Worm (Caenorhabditis elegans) whole organism, L1 larva: Measurements from ENCODE around the gene tir-1.

Source experiments
- C16A3.4 ChIP-seq: fragments of 150-350 bp; optimal IDR thresholded peaks from 2 replicates; lab custom pipeline; 2014; ENCODE audit warnings: missing biosample characterization, missing genetic modification characterization
- Y116A8C.19 ChIP-seq: sonication (generic microtip); optimal IDR thresholded peaks from 2 replicates; lab custom pipeline; 2016; ENCODE audit warnings: missing compliant biosample characterization, missing genetic modification characterization, borderline replicate concordance
- alr-1 ChIP-seq: fragments of 200-800 bp; sonication (Bioruptor generic); optimal IDR thresholded peaks from 2 replicates; lab custom pipeline; 2018; ENCODE audit warnings: borderline replicate concordance, mild to moderate bottlenecking, missing genetic modification characterization, missing compliant biosample characterization
- aly-2 ChIP-seq: fragments of 150-350 bp; optimal IDR thresholded peaks from 2 replicates; lab custom pipeline; 2014; ENCODE audit warnings: missing biosample characterization, missing genetic modification characterization
- ama-1 ChIP-seq: fragments of 150-350 bp; optimal IDR thresholded peaks from 2 replicates; lab custom pipeline; 2014
- ceh-63 ChIP-seq: fragments of 200-800 bp; sonication (Bioruptor generic); optimal IDR thresholded peaks from 2 replicates; lab custom pipeline; 2018; ENCODE audit warnings: mild to moderate bottlenecking, missing genetic modification characterization, missing compliant biosample characterization
- ceh-8 ChIP-seq: fragments of 200-800 bp; sonication (Bioruptor generic); optimal IDR thresholded peaks from 2 replicates; lab custom pipeline; 2018; ENCODE audit warnings: mild to moderate bottlenecking, missing genetic modification characterization, moderate library complexity, missing compliant biosample characterization
- ceh-88 ChIP-seq: fragments of 200-800 bp; sonication (Bioruptor generic); IDR thresholded peaks from 2 replicates; pipeline ENCODE4 v1.3.6; 2022; ENCODE audit warnings: missing genetic modification characterization, missing compliant biosample characterization
- ceh-90 ChIP-seq: sonication (generic microtip); optimal IDR thresholded peaks from 2 replicates; lab custom pipeline; 2016; ENCODE audit warnings: missing genetic modification characterization, missing compliant biosample characterization
- dsc-1 ChIP-seq: sonication (generic microtip); optimal IDR thresholded peaks from 2 replicates; lab custom pipeline; 2016; ENCODE audit warnings: mild to moderate bottlenecking, missing genetic modification characterization, missing compliant biosample characterization
- efl-1 ChIP-seq, 4 experiments: fragments of 150-350 bp; optimal IDR thresholded peaks in 3 of 4; peaks in 1 of 4; 1 replicate in 1 of 4; 2 replicates in 3 of 4; lab custom pipeline; 2014; ENCODE audit warnings: missing biosample characterization in 2 of 4, missing genetic modification characterization in 2 of 4, missing genetic modification reagents in 2 of 4
- efl-3 ChIP-seq: fragments of 200-800 bp; sonication (Bioruptor generic); optimal IDR thresholded peaks from 2 replicates; lab custom pipeline; 2018; ENCODE audit warnings: mild to moderate bottlenecking, missing genetic modification characterization, missing compliant biosample characterization
- egl-27 ChIP-seq, 2 experiments: fragments of 150-350 bp in 1 of 2; sonication (generic microtip); optimal IDR thresholded peaks; 3 replicates each; lab custom pipeline; 2017 to 2018; ENCODE audit warnings: missing biosample characterization in 2 of 2, missing genetic modification characterization in 2 of 2, missing genetic modification reagents in 2 of 2
- elt-2 ChIP-seq: sonication (generic microtip); optimal IDR thresholded peaks from 2 replicates; lab custom pipeline; 2016; ENCODE audit warnings: missing genetic modification characterization, mild to moderate bottlenecking, inconsistent platforms, missing compliant biosample characterization, missing genetic modification reagents
- fkh-10 ChIP-seq: sonication (generic microtip); optimal IDR thresholded peaks from 2 replicates; lab custom pipeline; 2017; ENCODE audit warnings: missing biosample characterization, missing genetic modification reagents, missing genetic modification characterization
- fos-1 ChIP-seq: fragments of 150-350 bp; optimal IDR thresholded peaks from 2 replicates; lab custom pipeline; 2014; ENCODE audit warnings: missing biosample characterization, missing genetic modification characterization
- hlh-17 ChIP-seq: fragments of 200-800 bp; sonication (Bioruptor generic); optimal IDR thresholded peaks from 2 replicates; lab custom pipeline; 2018; ENCODE audit warnings: missing genetic modification characterization, mild to moderate bottlenecking, missing compliant biosample characterization, moderate library complexity, borderline replicate concordance
- hpl-2 ChIP-seq: fragments of 150-350 bp; optimal IDR thresholded peaks from 2 replicates; lab custom pipeline; 2014; ENCODE audit warnings: missing biosample characterization, missing genetic modification reagents, missing genetic modification characterization
- irx-1 ChIP-seq: sonication (generic microtip); optimal IDR thresholded peaks from 2 replicates; lab custom pipeline; 2016; ENCODE audit warnings: missing genetic modification characterization, missing compliant biosample characterization
- isw-1 ChIP-seq: fragments of 200-800 bp; sonication (Bioruptor generic); IDR thresholded peaks from 2 replicates; pipeline ENCODE4 v1.3.6; 2022; ENCODE audit warnings: missing genetic modification characterization, missing compliant biosample characterization
- lin-14 ChIP-seq: fragments of 200-800 bp; sonication (Bioruptor generic); optimal IDR thresholded peaks from 2 replicates; lab custom pipeline; 2018; ENCODE audit warnings: mild to moderate bottlenecking, missing genetic modification characterization, moderate library complexity, missing compliant biosample characterization
- lin-35 ChIP-seq, 2 experiments: fragments of 150-350 bp; optimal IDR thresholded peaks; 2 replicates each; lab custom pipeline; 2014; ENCODE audit warnings: missing biosample characterization in 2 of 2, missing genetic modification characterization in 2 of 2, missing genetic modification reagents in 2 of 2
- lsy-2 ChIP-seq, 2 experiments: fragments of 150-350 bp; optimal IDR thresholded peaks; 2 replicates each; lab custom pipeline; 2014; ENCODE audit warnings: missing biosample characterization in 2 of 2, missing genetic modification characterization in 2 of 2
- nhr-11 ChIP-seq: fragments of 150-350 bp; optimal IDR thresholded peaks from 2 replicates; lab custom pipeline; 2014; ENCODE audit warnings: missing biosample characterization, missing genetic modification characterization
- nhr-19 ChIP-seq: fragments of 200-800 bp; sonication (Bioruptor generic); conservative IDR thresholded peaks from 2 replicates; pipeline ENCODE4 v1.3.6; 2022; ENCODE audit warnings: missing genetic modification characterization, missing compliant biosample characterization
- nhr-20 ChIP-seq: sonication (generic microtip); optimal IDR thresholded peaks from 2 replicates; lab custom pipeline; 2016; ENCODE audit warnings: mild to moderate bottlenecking, missing genetic modification characterization, missing compliant biosample characterization
- nhr-237 ChIP-seq: fragments of 150-350 bp; optimal IDR thresholded peaks from 2 replicates; lab custom pipeline; 2014; ENCODE audit warnings: missing biosample characterization, missing genetic modification characterization
- nhr-47 ChIP-seq: sonication (generic microtip); optimal IDR thresholded peaks from 2 replicates; lab custom pipeline; 2016; ENCODE audit warnings: mild to moderate bottlenecking, missing genetic modification characterization, moderate library complexity, missing compliant biosample characterization
- nhr-71 ChIP-seq: sonication (generic microtip); optimal IDR thresholded peaks from 2 replicates; lab custom pipeline; 2016; ENCODE audit warnings: mild to moderate bottlenecking, missing genetic modification characterization, moderate library complexity, missing compliant biosample characterization
- nhr-77 ChIP-seq: fragments of 150-350 bp; optimal IDR thresholded peaks from 2 replicates; lab custom pipeline; 2014; ENCODE audit warnings: missing biosample characterization, missing genetic modification characterization
- nhr-85 ChIP-seq: sonication (generic microtip); peaks from one replicate; lab custom pipeline; 2016; ENCODE audit warnings: missing genetic modification characterization, inconsistent platforms, missing compliant biosample characterization
- nhr-90 ChIP-seq: sonication (generic microtip); optimal IDR thresholded peaks from 2 replicates; lab custom pipeline; 2016; ENCODE audit warnings: mild to moderate bottlenecking, missing genetic modification characterization, missing compliant biosample characterization; ENCODE audit not compliant: poor library complexity
- pag-3 ChIP-seq: sonication (generic microtip); optimal IDR thresholded peaks from 2 replicates; lab custom pipeline; 2017; ENCODE audit warnings: missing genetic modification characterization, mild to moderate bottlenecking, missing compliant biosample characterization, antibody characterized with exemption, borderline replicate concordance; ENCODE audit not compliant: insufficient read depth
- pax-3 ChIP-seq: fragments of 200-800 bp; sonication (Bioruptor generic); optimal IDR thresholded peaks from 2 replicates; lab custom pipeline; 2018; ENCODE audit warnings: mild to moderate bottlenecking, missing genetic modification characterization, moderate library complexity, missing compliant biosample characterization
- skn-1 ChIP-seq: fragments of 150-350 bp; optimal IDR thresholded peaks from 2 replicates; lab custom pipeline; 2014; ENCODE audit warnings: missing biosample characterization, missing genetic modification characterization
- snu-23 ChIP-seq: sonication (generic microtip); optimal IDR thresholded peaks from 2 replicates; lab custom pipeline; 2016; ENCODE audit warnings: missing genetic modification characterization, missing compliant biosample characterization
- sptf-1 ChIP-seq: fragments of 150-350 bp; optimal IDR thresholded peaks from 2 replicates; lab custom pipeline; 2014; ENCODE audit warnings: missing biosample characterization, missing genetic modification characterization
- tbx-2 ChIP-seq: sonication (generic microtip); optimal IDR thresholded peaks from 2 replicates; lab custom pipeline; 2016; ENCODE audit warnings: missing genetic modification characterization, missing compliant biosample characterization
- unc-98 ChIP-seq: fragments of 200-800 bp; sonication (Bioruptor generic); IDR thresholded peaks from 2 replicates; pipeline ENCODE4 v1.3.6; 2022; ENCODE audit warnings: missing genetic modification characterization, missing compliant biosample characterization
- xbp-1 ChIP-seq: sonication (generic microtip); optimal IDR thresholded peaks from 2 replicates; lab custom pipeline; 2016; ENCODE audit warnings: missing genetic modification characterization, missing compliant biosample characterization
- ztf-4 ChIP-seq: fragments of 150-350 bp; optimal IDR thresholded peaks from 2 replicates; lab custom pipeline; 2014; ENCODE audit warnings: missing biosample characterization, missing genetic modification characterization

tir-1 gene

ce11 chrIII:3871763-3872486, 29.5 kb downstream of the tir-1 start:
- TF ChIP-seq efl-1 (optimal IDR thresholded peaks at IDR 0.05; lab: Kevin White, UChicago) (no peak), efl-1 (GFP tag; optimal IDR thresholded peaks at IDR 0.05 in 1 of 2; lab: Kevin White, UChicago) (peak in 1 of 2 experiments; percentile 7), elt-2 (tag; lab: Kevin White, UChicago) (peak; percentile 20), lsy-2 (tag; optimal IDR thresholded peaks at IDR 0.05; lab: Kevin White, UChicago) (no peak)

DNA sequence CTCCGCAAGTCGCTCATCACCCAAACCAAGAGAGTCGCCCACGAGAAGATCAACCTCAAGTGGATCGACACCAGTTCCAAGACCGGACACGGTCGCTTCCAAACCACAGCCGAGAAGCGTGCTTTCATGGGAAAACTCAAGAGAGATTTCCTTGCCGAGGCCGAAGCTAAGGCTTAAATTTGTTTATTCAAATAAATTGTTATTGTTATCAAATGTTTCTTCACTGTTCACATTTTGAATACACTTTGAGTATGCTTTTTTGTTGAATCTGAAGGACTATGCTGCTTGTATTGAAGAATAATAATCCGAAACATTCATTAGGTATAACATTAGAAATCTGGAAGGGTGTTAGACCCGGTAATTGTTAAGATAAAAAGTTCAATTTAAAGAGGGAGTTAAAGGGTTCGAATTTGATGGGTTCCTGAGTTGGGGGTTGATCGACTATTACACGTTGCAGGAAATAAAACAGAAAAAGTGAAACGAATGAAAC, 32.1 kb downstream of the tir-1 start:
- TF ChIP-seq nhr-85 (tag; lab: Kevin White, UChicago) (peak; percentile 40), nhr-20 (tag; lab: Kevin White, UChicago) (peak; percentile 2), skn-1 (tag; lab: Kevin White, UChicago) (no peak), alr-1 (tag; lab: Kevin White, UChicago) (no peak), hlh-17 (GFP tag; lab: Kevin White, UChicago) (no peak), isw-1 (GFP tag; lab: Robert Waterston, UW) (no peak), tbx-2 (no peak), C16A3.4 (tag; lab: Kevin White, UChicago) (peak; percentile 7), fkh-10 (GFP tag; lab: Kevin White, UChicago) (no peak), ceh-8 (no peak), lin-14 (GFP tag; lab: Kevin White, UChicago) (no peak), efl-3 (no peak), nhr-47 (tag; lab: Kevin White, UChicago) (peak; percentile 6), nhr-237 (tag; lab: Kevin White, UChicago) (no peak), nhr-77 (peak; percentile 35), nhr-71 (peak; percentile 22), ama-1 (lab: Kevin White, UChicago) (peak; percentile 31), ztf-4 (tag; lab: Kevin White, UChicago) (no peak), Y116A8C.19 (no peak), dsc-1 (tag; lab: Kevin White, UChicago) (peak; percentile 23), fos-1 (tag; lab: Kevin White, UChicago) (peak; percentile 66), nhr-19 (GFP tag; lab: Robert Waterston, UW) (peak; percentile 20; the same call in 1 of the 2 replicates), ceh-63 (GFP tag; lab: Kevin White, UChicago) (no peak), aly-2 (tag; lab: Kevin White, UChicago) (peak; percentile 67), irx-1 (tag; lab: Kevin White, UChicago) (no peak), ceh-90 (tag; lab: Kevin White, UChicago) (no peak), hpl-2 (GFP tag; lab: Kevin White, UChicago) (peak; percentile 44), sptf-1 (tag; lab: Kevin White, UChicago) (no peak), snu-23 (GFP tag; lab: Kevin White, UChicago) (peak; percentile 8), xbp-1 (tag; lab: Kevin White, UChicago) (peak; percentile 19), pag-3 (tag; lab: Kevin White, UChicago) (no peak), lin-35 (GFP tag; optimal IDR thresholded peaks at IDR 0.05; lab: Kevin White, UChicago) (peak in 1 of 2 experiments; percentile 15), egl-27 (tag; optimal IDR thresholded peaks at IDR 0.05; lab: Kevin White, UChicago) (no peak), ceh-88 (no peak), unc-98 (GFP tag; lab: Robert Waterston, UW) (no peak), nhr-90 (tag; lab: Kevin White, UChicago) (peak; percentile 17), nhr-11 (tag; lab: Kevin White, UChicago) (peak; percentile 25), efl-1 (optimal IDR thresholded peaks at IDR 0.05; lab: Kevin White, UChicago) (peak; percentile 1 to 5), efl-1 (GFP tag; optimal IDR thresholded peaks at IDR 0.05 in 1 of 2; lab: Kevin White, UChicago) (peak in 1 of 2 experiments; percentile 86), lsy-2 (tag; optimal IDR thresholded peaks at IDR 0.05; lab: Kevin White, UChicago) (peak in 1 of 2 experiments; percentile 67), pax-3 (tag; lab: Kevin White, UChicago) (no peak)
